Fruit fly (Drosophila melanogaster) whole organism: ENCODE results near the gene LPCAT.

Source experiments
- CG8478 ChIP-seq: fragments of >200 bp; optimal IDR thresholded peaks from 2 replicates; lab custom pipeline; 2018; ENCODE audit warnings: inconsistent platforms
- EcR ChIP-seq, 2 experiments: fragments of >200 bp; optimal IDR thresholded peaks; 2 replicates each; lab custom pipeline; 2017; ENCODE audit warnings: missing biosample characterization in 2 of 2, missing genetic modification characterization in 2 of 2, missing genetic modification reagents in 2 of 2
- usp ChIP-seq: fragments of >200 bp; optimal IDR thresholded peaks from 2 replicates; lab custom pipeline; 2017; ENCODE audit warnings: missing biosample characterization, missing genetic modification characterization, mixed read lengths

DNA sequence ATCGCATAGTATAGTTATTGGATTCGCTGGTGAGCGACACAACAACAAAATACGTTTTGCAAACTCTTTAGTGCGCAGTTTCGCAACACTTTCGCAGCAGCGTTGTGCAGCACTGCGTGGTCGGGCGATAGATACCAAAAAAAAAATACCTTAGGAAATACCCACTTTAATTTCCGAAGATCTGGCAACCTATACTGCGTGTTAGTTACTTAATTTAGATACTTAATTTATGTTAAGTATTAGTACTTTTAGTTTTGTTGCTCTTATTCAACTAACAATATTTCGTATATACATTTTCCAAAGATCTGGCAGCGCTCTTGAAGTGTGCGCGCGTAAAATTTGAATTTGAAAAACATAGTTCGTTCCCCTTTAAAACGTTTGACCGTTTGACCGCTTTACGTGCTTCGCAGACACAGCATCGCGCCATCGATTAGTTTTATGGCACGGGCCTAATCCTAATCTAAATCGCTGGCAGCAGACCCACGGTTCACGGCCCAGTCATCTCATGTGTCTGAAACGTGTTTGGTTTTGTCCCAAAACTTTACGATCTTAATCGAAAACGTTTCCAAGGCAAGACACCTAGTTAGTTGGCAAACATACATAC is at the start of gene LPCAT:
- TF ChIP-seq usp (GFP tag; lab: Kevin White, UChicago) (no peak), EcR (GFP tag; optimal IDR thresholded peaks at IDR 0.05; lab: Kevin White, UChicago) (no peak), CG8478 (no peak)
